Worm (Caenorhabditis elegans) whole organism, L4/young adult: Measurements from ENCODE around the gene phdh-1.

Source experiments
- W03F9.2 ChIP-seq: fragments of 150-350 bp; optimal IDR thresholded peaks from 2 replicates; lab custom pipeline; 2014; ENCODE audit warnings: missing biosample characterization, missing genetic modification characterization
- dao-5 ChIP-seq: sonication (generic microtip); optimal IDR thresholded peaks from 2 replicates; lab custom pipeline; 2016; ENCODE audit warnings: missing genotype, missing genetic modification characterization, moderate library complexity, missing compliant biosample characterization
- him-1 ChIP-seq: sonication (generic microtip); optimal IDR thresholded peaks from 2 replicates; lab custom pipeline; 2016; ENCODE audit warnings: missing genotype, missing genetic modification reagents, missing genetic modification characterization, missing compliant biosample characterization

ce11 chrII:13670707-13671295 lies 32.5 kb upstream of the phdh-1 start:
- TF ChIP-seq him-1 (tag; lab: Kevin White, UChicago) = no peak
- TF ChIP-seq dao-5 (tag; lab: Kevin White, UChicago) = no peak
- no peak for TF ChIP-seq W03F9.2 (tag; lab: Kevin White, UChicago)
